Fruit fly (Drosophila melanogaster) whole organism, prepupa: ENCODE results near the gene Dnali1.

Source experiments
- CG32006 ChIP-seq: fragments of 200-800 bp; sonication (Bioruptor generic); optimal IDR thresholded peaks from 3 replicates; lab custom pipeline; 2017; ENCODE audit warnings: missing biosample characterization, mild to moderate bottlenecking, missing genetic modification characterization
- Eip78C ChIP-seq: fragments of 200-800 bp; sonication (Bioruptor generic); peaks from one replicate; lab custom pipeline; 2016; ENCODE audit warnings: missing biosample characterization, missing genetic modification characterization
- Lpt ChIP-seq: fragments of 200-800 bp; sonication (Bioruptor generic); optimal IDR thresholded peaks from 3 replicates; lab custom pipeline; 2016; ENCODE audit warnings: missing biosample characterization, missing genetic modification characterization
- Sox14 ChIP-seq: fragments of 200-800 bp; sonication (Bioruptor generic); optimal IDR thresholded peaks from 3 replicates; lab custom pipeline; 2016; ENCODE audit warnings: missing biosample characterization, missing genetic modification characterization
- Sox15 ChIP-seq: fragments of 200-800 bp; sonication (Bioruptor generic); optimal IDR thresholded peaks from 3 replicates; lab custom pipeline; 2016; ENCODE audit warnings: missing biosample characterization, missing genetic modification characterization
- salr ChIP-seq, 2 experiments: fragments of 200-800 bp; sonication (Bioruptor generic); optimal IDR thresholded peaks; 3 replicates each; lab custom pipeline; 2016 to 2018; ENCODE audit warnings: missing biosample characterization in 2 of 2, missing genetic modification characterization in 2 of 2, mild to moderate bottlenecking in 1 of 2

DNA sequence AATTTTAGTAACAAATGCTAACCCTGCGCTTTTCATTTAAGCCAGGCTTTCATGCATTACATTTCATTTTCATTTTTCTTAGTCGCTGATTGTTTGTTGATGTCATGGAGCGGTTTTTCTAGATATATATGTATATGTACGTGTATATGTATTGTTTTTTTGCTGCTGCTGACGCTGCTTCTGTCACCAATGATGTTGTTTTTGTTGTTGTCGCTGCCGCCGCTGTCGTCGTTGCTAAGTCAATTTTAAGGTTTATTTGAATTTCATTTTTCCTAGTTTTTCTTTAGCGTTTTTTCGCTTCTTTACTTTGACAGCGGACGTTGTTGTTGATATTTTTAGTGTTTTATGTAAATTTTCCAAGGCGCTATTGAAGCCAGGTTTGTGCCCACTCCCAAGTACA is 23.0 kb downstream of the Dnali1 start:
- TF ChIP-seq Sox15 (GFP tag; lab: Kevin White, UChicago) (no peak), CG32006 (GFP tag; lab: Kevin White, UChicago) (no peak), Eip78C (GFP tag; lab: Kevin White, UChicago) (no peak), Sox14 (no peak), salr (GFP tag; optimal IDR thresholded peaks at IDR 0.05; lab: Kevin White, UChicago) (no peak), Lpt (GFP tag; lab: Kevin White, UChicago) (no peak)
